Worm (Caenorhabditis elegans): Measurements from ENCODE around the gene gldi-11.

DNA sequence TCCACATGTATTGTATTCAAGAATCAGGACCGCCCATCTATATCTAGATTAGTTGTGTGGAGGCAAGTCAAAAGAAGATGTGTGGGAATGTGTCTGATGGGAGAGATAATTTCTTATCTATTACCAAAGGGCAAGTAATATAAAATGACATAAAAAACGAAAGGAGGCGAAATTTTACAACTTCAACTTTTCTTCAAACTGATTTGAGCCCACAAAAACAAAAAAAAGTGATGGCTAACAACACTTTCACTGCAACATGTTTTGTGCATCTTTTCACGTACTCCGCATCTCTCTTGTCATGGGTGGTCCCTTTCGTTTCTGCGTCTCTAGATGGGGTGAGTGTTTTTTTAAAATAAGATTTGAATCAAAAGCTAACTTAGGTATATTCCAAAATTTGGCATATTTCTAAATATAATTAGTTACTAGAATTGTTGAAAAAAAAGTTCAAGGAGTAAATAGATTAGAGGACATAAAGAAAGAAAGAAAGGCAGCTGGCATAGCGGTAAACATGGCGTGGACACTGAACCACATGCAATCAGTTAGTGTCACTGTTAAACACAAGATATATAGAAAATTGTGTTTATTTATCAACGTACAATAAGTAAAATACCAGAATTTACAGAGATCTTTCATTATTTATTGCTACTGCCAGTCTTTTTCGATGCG is 3.9 kb downstream of the gldi-11 start, which contains the start of gene ZK546.19:
- no peak for TF ChIP-seq ztf-23 (GFP tag; IDR thresholded peaks at IDR 0.05)
- no peak for TF ChIP-seq T22C8.4 (GFP tag; IDR thresholded peaks at IDR 0.05)

All from whole organism, midembryonic.